Worm (Caenorhabditis elegans): ENCODE results near the gene F18G5.6.

DNA sequence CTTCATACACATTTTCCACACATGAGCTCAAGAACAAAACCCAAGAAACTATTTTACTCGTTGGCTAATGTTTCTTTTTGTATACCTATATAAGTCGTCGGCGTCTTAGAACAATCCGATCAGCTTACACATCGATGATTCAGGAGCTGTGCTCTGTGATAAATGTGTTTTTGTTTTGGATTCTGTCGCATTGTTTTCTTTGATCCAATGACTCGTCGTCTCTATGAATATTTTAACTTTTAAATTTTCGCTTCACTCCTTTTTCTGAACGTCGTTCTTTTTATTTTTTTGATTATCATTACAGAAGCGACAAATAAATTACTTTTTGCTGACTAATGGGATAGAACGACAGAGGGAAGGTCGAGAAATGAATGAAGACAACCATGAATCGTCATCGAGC, 27.2 kb upstream of the F18G5.6 start, which contains the start of gene B0416.3:
- TF ChIP-seq hnd-1 (tag; optimal IDR thresholded peaks at IDR 0.05) (no peak), pes-1 (GFP tag; IDR thresholded peaks at IDR 0.05) (no peak), ets-7 (tag; optimal IDR thresholded peaks at IDR 0.05) (no peak), scrt-1 (GFP tag; IDR thresholded peaks at IDR 0.05) (no peak), F13C5.2 (tag; optimal IDR thresholded peaks at IDR 0.05) (no peak), tbx-11 (GFP tag; IDR thresholded peaks at IDR 0.05) (no peak), ceh-36 (tag; optimal IDR thresholded peaks at IDR 0.05) (no peak), ama-1 (optimal IDR thresholded peaks at IDR 0.05) (no peak), aly-1 (tag; optimal IDR thresholded peaks at IDR 0.05) (no peak), flt-1 (GFP tag; IDR thresholded peaks at IDR 0.05) (no peak)

All from whole organism, early embryonic.